Fruit fly (Drosophila melanogaster) whole organism, embryonic: ENCODE measurements around the gene Ada1-1.
A peak's percentile ranks its signal among the peaks of the same experiment; 100 is the strongest.

Experiments
- B-H2 ChIP-seq: fragments of 200-800 bp; sonication (Bioruptor generic); optimal IDR thresholded peaks from 2 replicates; lab custom pipeline; 2018; ENCODE audit warnings: missing biosample characterization, mild to moderate bottlenecking, missing genetic modification characterization
- CG10267 ChIP-seq: fragments of 200-800 bp; sonication (Bioruptor generic); optimal IDR thresholded peaks from 2 replicates; lab custom pipeline; 2018; ENCODE audit warnings: missing biosample characterization, mild to moderate bottlenecking, missing genetic modification characterization, moderate library complexity
- CG13123 ChIP-seq: fragments of 200-800 bp; sonication (Bioruptor generic); optimal IDR thresholded peaks from 2 replicates; lab custom pipeline; 2016; ENCODE audit warnings: missing biosample characterization, missing genetic modification characterization
- CG13424 ChIP-seq: fragments of 200-800 bp; sonication (Bioruptor generic); optimal IDR thresholded peaks from 2 replicates; lab custom pipeline; 2019; ENCODE audit warnings: missing biosample characterization, mild to moderate bottlenecking, missing genetic modification characterization, moderate library complexity
- CG17359 ChIP-seq: fragments of 200-800 bp; sonication (Bioruptor generic); optimal IDR thresholded peaks from 3 replicates; lab custom pipeline; 2018; ENCODE audit warnings: missing biosample characterization, mild to moderate bottlenecking, missing genetic modification characterization, moderate library complexity
- CG17612 ChIP-seq: fragments of 200-800 bp; sonication (Bioruptor generic); IDR thresholded peaks from 2 replicates; pipeline ENCODE4 v1.3.6; 2022; ENCODE audit warnings: missing biosample characterization, missing genetic modification characterization
- CG2199 ChIP-seq: fragments of 200-800 bp; sonication (Bioruptor generic); IDR thresholded peaks from 3 replicates; pipeline ENCODE4 v1.3.6; 2022; ENCODE audit warnings: missing biosample characterization, missing genetic modification characterization
- CG30020 ChIP-seq: fragments of 200-800 bp; optimal IDR thresholded peaks from 2 replicates; lab custom pipeline; 2019; ENCODE audit warnings: missing biosample characterization, mild to moderate bottlenecking, missing genetic modification characterization, moderate library complexity
- CG30403 ChIP-seq: fragments of 200-800 bp; sonication (Bioruptor generic); optimal IDR thresholded peaks from 3 replicates; lab custom pipeline; 2016; ENCODE audit warnings: missing biosample characterization, missing genetic modification characterization
- CG3163 ChIP-seq: fragments of 200-800 bp; sonication (Bioruptor generic); optimal IDR thresholded peaks from 3 replicates; lab custom pipeline; 2016; ENCODE audit warnings: missing biosample characterization, missing genetic modification characterization
- CG32767 ChIP-seq: fragments of 200-800 bp; sonication (Bioruptor generic); IDR thresholded peaks from 2 replicates; pipeline ENCODE4 v1.3.6; 2022; ENCODE audit warnings: missing biosample characterization, missing genetic modification characterization
- CG6813 ChIP-seq: fragments of 200-800 bp; sonication (Bioruptor generic); optimal IDR thresholded peaks from 2 replicates; lab custom pipeline; 2017; ENCODE audit warnings: missing biosample characterization, missing genetic modification characterization, mild to moderate bottlenecking, moderate library complexity, missing genetic modification reagents
- CG7357 ChIP-seq: fragments of 200-800 bp; sonication (Bioruptor generic); IDR thresholded peaks from 3 replicates; pipeline ENCODE4 v1.3.6; 2022; ENCODE audit warnings: missing biosample characterization, missing genetic modification characterization
- CG7745 ChIP-seq: fragments of 200-800 bp; sonication (Bioruptor generic); optimal IDR thresholded peaks from 2 replicates; lab custom pipeline; 2018; ENCODE audit warnings: missing biosample characterization, mild to moderate bottlenecking, missing genetic modification characterization, moderate library complexity
- CG8089 ChIP-seq: fragments of 200-800 bp; sonication (Bioruptor generic); optimal IDR thresholded peaks from 3 replicates; lab custom pipeline; 2016; ENCODE audit warnings: missing biosample characterization, missing genetic modification characterization
- CG9727 ChIP-seq: fragments of 200-800 bp; sonication (Bioruptor generic); optimal IDR thresholded peaks from 3 replicates; lab custom pipeline; 2017; ENCODE audit warnings: missing biosample characterization, mild to moderate bottlenecking, missing genetic modification characterization
- CG9817 ChIP-seq: fragments of 200-800 bp; sonication (Bioruptor generic); optimal IDR thresholded peaks from 2 replicates; lab custom pipeline; 2018; ENCODE audit warnings: missing biosample characterization, mild to moderate bottlenecking, missing genetic modification characterization, moderate library complexity
- Dek ChIP-seq: fragments of 200-800 bp; sonication (Bioruptor generic); optimal IDR thresholded peaks from 3 replicates; lab custom pipeline; 2019; ENCODE audit warnings: missing biosample characterization, mild to moderate bottlenecking, missing genetic modification characterization, moderate library complexity
- Dip3 ChIP-seq: fragments of 200-800 bp; sonication (Bioruptor generic); optimal IDR thresholded peaks from 3 replicates; lab custom pipeline; 2016; ENCODE audit warnings: missing biosample characterization, missing genetic modification characterization
- E2f2 ChIP-seq: fragments of 200-800 bp; sonication (Bioruptor generic); IDR thresholded peaks from 2 replicates; pipeline ENCODE4 v1.3.6; 2022; ENCODE audit warnings: missing biosample characterization, missing genetic modification characterization
- Ets65A ChIP-seq: fragments of 200-800 bp; sonication (Bioruptor generic); peaks from one replicate; lab custom pipeline; 2016; ENCODE audit warnings: missing biosample characterization, missing genetic modification characterization
- Gug ChIP-seq: fragments of 200-800 bp; sonication (Bioruptor generic); IDR thresholded peaks from 4 replicates; pipeline ENCODE4 v1.3.6; 2022; ENCODE audit warnings: missing biosample characterization, missing genetic modification characterization
- H15 ChIP-seq: fragments of 200-800 bp; sonication (Bioruptor generic); IDR thresholded peaks from 3 replicates; pipeline ENCODE4 v1.3.6; 2022; ENCODE audit warnings: missing biosample characterization, missing genetic modification characterization
- HLHmδ ChIP-seq: fragments of 200-800 bp; sonication (Bioruptor generic); optimal IDR thresholded peaks from 2 replicates; lab custom pipeline; 2018; ENCODE audit warnings: missing biosample characterization, mild to moderate bottlenecking, missing genetic modification characterization, moderate library complexity
- Hr78 ChIP-seq, 2 experiments: fragments of 200-800 bp in 1 of 2; fragments of >200 bp in 1 of 2; sonication (Bioruptor generic) in 1 of 2; optimal IDR thresholded peaks; 2 replicates each; lab custom pipeline; 2017 to 2019; ENCODE audit warnings: missing biosample characterization in 2 of 2, missing genetic modification characterization in 2 of 2, mild to moderate bottlenecking in 1 of 2, moderate library complexity in 1 of 2
- Hsf ChIP-seq: fragments of 200-800 bp; sonication (Bioruptor generic); optimal IDR thresholded peaks from 3 replicates; lab custom pipeline; 2016; ENCODE audit warnings: missing biosample characterization, missing genetic modification characterization
- Max ChIP-seq: fragments of 200-800 bp; sonication (Bioruptor generic); optimal IDR thresholded peaks from 2 replicates; lab custom pipeline; 2016; ENCODE audit warnings: missing biosample characterization, mild to moderate bottlenecking, missing genetic modification characterization
- Mrtf ChIP-seq: fragments of 200-800 bp; sonication (Bioruptor generic); IDR thresholded peaks from 3 replicates; pipeline ENCODE4 v1.3.6; 2022; ENCODE audit warnings: missing biosample characterization, missing genetic modification characterization
- Opbp ChIP-seq: fragments of 200-800 bp; sonication (Bioruptor generic); IDR thresholded peaks from 3 replicates; pipeline ENCODE4 v1.3.6; 2022; ENCODE audit warnings: missing biosample characterization, missing genetic modification characterization; ENCODE audit not compliant: partially characterized antibody
- Pdp1 ChIP-seq, 2 experiments: fragments of 200-800 bp; sonication (Bioruptor generic); optimal IDR thresholded peaks; 3 replicates each; lab custom pipeline; 2016; ENCODE audit warnings: missing biosample characterization in 2 of 2, missing genetic modification characterization in 2 of 2, mild to moderate bottlenecking in 1 of 2, moderate library complexity in 1 of 2
- Rfx ChIP-seq: fragments of 200-800 bp; sonication (Bioruptor generic); IDR thresholded peaks from 2 replicates; pipeline ENCODE4 v1.3.6; 2022; ENCODE audit warnings: missing biosample characterization, missing genetic modification characterization
- Six4 ChIP-seq: fragments of 200-800 bp; sonication (Bioruptor generic); optimal IDR thresholded peaks from 2 replicates; lab custom pipeline; 2016; ENCODE audit warnings: missing biosample characterization, missing genetic modification characterization
- Sox100B ChIP-seq: fragments of 200-800 bp; sonication (Bioruptor generic); optimal IDR thresholded peaks from 3 replicates; lab custom pipeline; 2018; ENCODE audit warnings: missing biosample characterization, mild to moderate bottlenecking, missing genetic modification characterization
- Sox102F ChIP-seq: fragments of 200-800 bp; sonication (Bioruptor generic); optimal IDR thresholded peaks from 2 replicates; lab custom pipeline; 2018; ENCODE audit warnings: missing biosample characterization, mild to moderate bottlenecking, missing genetic modification characterization, moderate library complexity
- bab2 ChIP-seq: fragments of 200-800 bp; sonication (Bioruptor generic); optimal IDR thresholded peaks from 2 replicates; lab custom pipeline; 2016; ENCODE audit warnings: missing biosample characterization, missing genetic modification characterization
- bowl ChIP-seq: fragments of 200-800 bp; sonication (Bioruptor generic); IDR thresholded peaks from 2 replicates; pipeline ENCODE4 v1.3.6; 2022; ENCODE audit warnings: missing biosample characterization, missing genetic modification characterization
- cas ChIP-seq: fragments of 200-800 bp; sonication (Bioruptor generic); IDR thresholded peaks from 2 replicates; pipeline ENCODE4 v1.3.6; 2022; ENCODE audit warnings: missing biosample characterization, missing genetic modification characterization
- ci ChIP-seq: fragments of 200-800 bp; sonication (Bioruptor generic); IDR thresholded peaks from 3 replicates; pipeline ENCODE4 v1.3.6; 2022; ENCODE audit warnings: missing biosample characterization, missing genetic modification characterization
- dati ChIP-seq: fragments of 200-800 bp; sonication (Bioruptor generic); IDR thresholded peaks from 2 replicates; pipeline ENCODE4 v1.3.6; 2022; ENCODE audit warnings: missing biosample characterization, missing genetic modification characterization
- gsb ChIP-seq: fragments of 200-800 bp; sonication (Bioruptor generic); IDR thresholded peaks from 2 replicates; pipeline ENCODE4 v1.3.6; 2022; ENCODE audit warnings: missing biosample characterization, missing genetic modification characterization
- h ChIP-seq: fragments of >200 bp; optimal IDR thresholded peaks from 2 replicates; lab custom pipeline; 2017
- her ChIP-seq: fragments of 200-800 bp; sonication (Bioruptor generic); optimal IDR thresholded peaks from 2 replicates; lab custom pipeline; 2016; ENCODE audit warnings: missing biosample characterization, missing genetic modification characterization
- kah ChIP-seq: fragments of 200-800 bp; sonication (Bioruptor generic); optimal IDR thresholded peaks from 2 replicates; lab custom pipeline; 2018; ENCODE audit warnings: missing biosample characterization, mild to moderate bottlenecking, missing genetic modification characterization
- lilli ChIP-seq: fragments of 200-800 bp; sonication (Bioruptor generic); optimal IDR thresholded peaks from 3 replicates; lab custom pipeline; 2016; ENCODE audit warnings: missing biosample characterization, missing genetic modification characterization
- onecut ChIP-seq: fragments of 200-800 bp; sonication (Bioruptor generic); IDR thresholded peaks from 2 replicates; pipeline ENCODE4 v1.3.6; 2022; ENCODE audit warnings: missing biosample characterization, missing genetic modification characterization
- phol ChIP-seq: fragments of 200-800 bp; sonication (Bioruptor generic); optimal IDR thresholded peaks from 3 replicates; lab custom pipeline; 2018; ENCODE audit warnings: missing biosample characterization, mild to moderate bottlenecking, missing genetic modification characterization, moderate library complexity
- so ChIP-seq: fragments of 200-800 bp; sonication (Bioruptor generic); IDR thresholded peaks from 3 replicates; pipeline ENCODE4 v1.3.6; 2022; ENCODE audit warnings: missing biosample characterization, missing genetic modification characterization
- unpg ChIP-seq: fragments of 200-800 bp; sonication (Bioruptor generic); optimal IDR thresholded peaks from 3 replicates; lab custom pipeline; 2018; ENCODE audit warnings: missing biosample characterization, mild to moderate bottlenecking, missing genetic modification characterization, moderate library complexity

Gene Ada1-1

DNA sequence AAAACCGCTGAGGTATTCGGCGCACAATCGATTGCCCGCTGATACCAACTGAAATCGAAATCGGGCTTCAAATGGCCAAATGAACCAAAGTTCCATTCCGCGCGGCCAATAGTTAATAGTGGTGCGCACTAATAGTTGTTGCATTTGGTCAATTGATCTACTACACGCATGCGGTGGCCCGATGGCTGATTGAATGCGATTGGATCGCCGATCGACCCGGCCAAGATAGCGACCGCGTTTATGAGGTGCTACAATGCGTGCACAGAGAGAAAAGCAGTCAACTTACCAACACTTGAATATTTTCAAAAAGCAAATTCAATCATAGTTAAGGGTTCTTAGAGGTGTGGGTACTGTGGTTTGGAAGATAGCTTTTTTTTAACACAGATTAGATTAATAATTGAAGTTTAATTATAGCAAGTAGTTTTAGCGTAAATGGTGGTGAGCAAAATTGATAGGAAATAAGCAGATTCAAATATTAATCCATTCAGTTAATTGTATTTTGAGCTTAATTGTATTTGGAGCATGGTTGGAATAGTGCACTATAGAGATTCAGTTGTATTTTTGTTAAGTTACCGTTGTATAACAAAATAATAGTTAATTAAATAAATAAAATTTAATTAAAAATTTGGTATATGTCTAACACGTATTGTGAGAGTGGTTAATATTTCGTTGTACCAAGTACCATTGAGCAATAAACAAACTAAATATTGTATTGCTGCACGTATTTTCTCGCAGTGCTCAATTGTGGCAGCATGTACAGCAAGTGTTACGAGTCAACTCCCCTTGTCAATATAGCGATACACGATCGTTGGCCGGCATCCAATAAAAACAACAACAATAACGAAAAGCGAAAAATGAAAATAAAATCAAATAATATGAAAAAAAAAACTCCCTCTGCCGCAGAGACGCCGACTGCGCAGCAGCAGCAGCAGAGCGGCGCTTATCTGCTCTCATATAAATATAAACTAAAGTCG, 30.1 kb downstream of the Ada1-1 start (continued):
- TF ChIP-seq kah (GFP tag; lab: Kevin White, UChicago) (peak; percentile 20), CG9727 (peak; percentile 77), CG7357 (GFP tag; lab: Robert Waterston, UW) (0 out of 3 replicates have a peak, but pooled peaks have one; percentile 27), CG6813 (GFP tag; lab: Kevin White, UChicago) (peak; percentile 28), h (lab: Kevin White, UChicago) (no peak), dati (GFP tag; lab: Robert Waterston, UW) (peak; percentile 13; the same call in 1 of the 2 replicates), Sox100B (GFP tag; lab: Kevin White, UChicago) (peak; percentile 78), CG17612 (GFP tag; lab: Robert Waterston, UW) (peak; percentile 23; the same call in 1 of the 2 replicates), CG7745 (tag; lab: Kevin White, UChicago) (no peak), Opbp (GFP tag; lab: Robert Waterston, UW) (no peak), Dip3 (GFP tag; lab: Kevin White, UChicago) (no peak), Gug (GFP tag; lab: Robert Waterston, UW) (peak; percentile 35), unpg (peak; percentile 47), B-H2 (GFP tag; lab: Kevin White, UChicago) (no peak), CG3163 (peak; percentile 28), lilli (peak; percentile 50), CG32767 (0 out of 2 replicates have a peak, but pooled peaks have one; percentile 30), cas (GFP tag; lab: Robert Waterston, UW) (no peak), CG30020 (tag; lab: Kevin White, UChicago) (peak; percentile 11), bab2 (GFP tag; lab: Kevin White, UChicago) (peak; percentile 27), CG30403 (peak; percentile 75), Ets65A (GFP tag; lab: Kevin White, UChicago) (peak; percentile 95), phol (tag; lab: Kevin White, UChicago) (peak; percentile 66), bowl (GFP tag; lab: Robert Waterston, UW) (no peak), Dek (tag; lab: Kevin White, UChicago) (peak; percentile 7), Hr78 (GFP tag; optimal IDR thresholded peaks at IDR 0.05; lab: Kevin White, UChicago) (peak in 1 of 2 experiments; percentile 16), onecut (GFP tag; lab: Robert Waterston, UW) (peak; percentile 23; the same call in 1 of the 2 replicates), HLHmδ (GFP tag; lab: Kevin White, UChicago) (no peak), Max (peak; percentile 54), so (peak; percentile 39; the same call in 1 of the 3 replicates), CG13424 (tag; lab: Kevin White, UChicago) (peak; percentile 67), H15 (GFP tag; lab: Robert Waterston, UW) (peak; percentile 51; the same call in 1 of the 3 replicates), CG17359 (peak; percentile 30), Hsf (GFP tag; lab: Kevin White, UChicago) (peak; percentile 52), E2f2 (peak; percentile 36), Six4 (GFP tag; lab: Kevin White, UChicago) (peak; percentile 44), Mrtf (GFP tag; lab: Robert Waterston, UW) (peak; percentile 31; the same call in 1 of the 3 replicates), CG9817 (tag; lab: Kevin White, UChicago) (peak; percentile 24), Pdp1 (GFP tag; optimal IDR thresholded peaks at IDR 0.05; lab: Kevin White, UChicago) (peak in 1 of 2 experiments; percentile 37), CG13123 (peak; percentile 31), Sox102F (GFP tag; lab: Kevin White, UChicago) (peak; percentile 64), gsb (GFP tag; lab: Robert Waterston, UW) (no peak), CG10267 (peak; percentile 27), her (no peak), CG2199 (GFP tag; lab: Robert Waterston, UW) (0 out of 3 replicates have a peak, but pooled peaks have one; percentile 69), CG8089 (GFP tag; lab: Kevin White, UChicago) (no peak), Rfx (GFP tag; lab: Robert Waterston, UW) (peak; percentile 55), ci (GFP tag; lab: Robert Waterston, UW) (peak; percentile 44; the same call in 1 of the 3 replicates)
